Worm (Caenorhabditis elegans) whole organism, L4/young adult: Measurements from ENCODE around the gene fkh-6.

Experiments
- W03F9.2 ChIP-seq: fragments of 150-350 bp; optimal IDR thresholded peaks from 2 replicates; lab custom pipeline; 2014; ENCODE audit warnings: missing biosample characterization, missing genetic modification characterization
- dao-5 ChIP-seq: sonication (generic microtip); optimal IDR thresholded peaks from 2 replicates; lab custom pipeline; 2016; ENCODE audit warnings: missing genotype, missing genetic modification characterization, moderate library complexity, missing compliant biosample characterization
- him-1 ChIP-seq: sonication (generic microtip); optimal IDR thresholded peaks from 2 replicates; lab custom pipeline; 2016; ENCODE audit warnings: missing genotype, missing genetic modification reagents, missing genetic modification characterization, missing compliant biosample characterization

- TF ChIP-seq W03F9.2 (tag; lab: Kevin White, UChicago), result no peak
- TF ChIP-seq him-1, result no peak
- TF ChIP-seq dao-5 (tag; lab: Kevin White, UChicago), result no peak
These were observed 13.5 kb downstream of the fkh-6 start for ce11 chrII:4369715-4370114.
